Worm (Caenorhabditis elegans): ENCODE results near the gene F44A6.3.

The F44A6.3 gene

DNA sequence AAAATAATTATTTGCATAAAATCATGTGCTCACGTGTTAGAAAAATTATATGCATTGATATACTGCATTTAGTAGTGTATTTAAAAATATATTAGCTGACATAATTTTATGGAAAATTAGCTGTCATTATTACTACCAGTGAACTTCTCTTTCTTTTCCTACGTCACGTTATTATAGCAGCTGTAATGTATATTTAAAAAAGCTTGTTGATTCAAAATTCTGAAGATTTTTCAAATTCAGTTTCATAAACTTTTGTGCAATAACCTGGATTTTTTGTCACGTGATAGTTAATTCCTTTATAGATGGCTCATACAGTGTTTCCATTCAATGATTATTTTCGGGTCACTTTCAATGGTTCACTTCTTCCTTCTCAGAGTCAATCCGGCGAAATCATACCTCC, at the start of gene F44A6.3:
F44A6.3 (plus strand) TSS at position 301 of the 400 bp plus-strand sequence.
- TF ChIP-seq him-1 (tag; optimal IDR thresholded peaks at IDR 0.05) (no peak), W03F9.2 (tag; optimal IDR thresholded peaks at IDR 0.05) (no peak), dao-5 (tag; optimal IDR thresholded peaks at IDR 0.05) (no peak)

DNA sequence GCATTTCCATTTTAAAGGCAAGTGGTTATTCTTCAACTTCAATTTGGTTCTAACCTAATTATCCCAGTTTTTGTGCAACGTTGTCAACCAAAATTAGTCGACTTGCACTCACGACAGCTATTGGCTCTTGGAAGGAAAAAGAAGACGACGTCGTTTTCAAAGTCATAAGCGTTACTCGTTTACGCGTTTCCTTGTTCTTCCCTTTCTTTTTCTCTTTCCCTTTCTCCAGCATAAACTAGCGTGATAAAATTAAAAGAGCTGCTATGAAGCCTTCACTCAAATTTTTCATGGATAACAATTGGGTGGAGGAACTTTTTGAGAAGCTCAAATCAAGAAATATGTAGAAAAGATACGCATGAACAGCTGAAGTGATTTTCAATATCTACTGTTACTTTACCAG, 49.4 kb upstream of the F44A6.3 start:
- TF ChIP-seq W03F9.2 (tag; optimal IDR thresholded peaks at IDR 0.05) (no peak), him-1 (tag; optimal IDR thresholded peaks at IDR 0.05) (no peak), dao-5 (tag; optimal IDR thresholded peaks at IDR 0.05) (no peak)

DNA sequence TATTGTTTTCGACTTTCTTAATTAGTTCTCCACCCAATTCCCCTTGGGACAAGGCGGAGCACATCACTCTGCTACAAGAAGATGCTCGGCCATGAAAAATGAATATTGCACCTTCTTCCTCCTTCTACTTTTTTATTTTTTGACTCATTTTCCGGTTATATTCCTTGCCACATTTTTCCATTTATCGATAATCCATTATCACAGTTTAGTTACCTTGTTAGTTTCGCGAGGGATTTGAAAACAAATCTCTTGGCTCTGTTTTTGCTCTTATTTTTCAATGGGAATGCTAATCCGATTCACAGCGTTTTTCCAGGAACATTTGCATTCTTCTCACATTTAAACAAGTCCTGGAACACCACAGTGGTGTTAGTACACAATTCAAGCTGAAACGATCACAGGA, 45.6 kb upstream of the F44A6.3 start, which contains the start of gene rnp-9:
rnp-9 (plus strand) TSS at position 301 of the 400 bp plus-strand sequence.
- TF ChIP-seq dao-5 (tag; optimal IDR thresholded peaks at IDR 0.05) (no peak), W03F9.2 (tag; optimal IDR thresholded peaks at IDR 0.05) (no peak), him-1 (tag; optimal IDR thresholded peaks at IDR 0.05) (no peak)

DNA sequence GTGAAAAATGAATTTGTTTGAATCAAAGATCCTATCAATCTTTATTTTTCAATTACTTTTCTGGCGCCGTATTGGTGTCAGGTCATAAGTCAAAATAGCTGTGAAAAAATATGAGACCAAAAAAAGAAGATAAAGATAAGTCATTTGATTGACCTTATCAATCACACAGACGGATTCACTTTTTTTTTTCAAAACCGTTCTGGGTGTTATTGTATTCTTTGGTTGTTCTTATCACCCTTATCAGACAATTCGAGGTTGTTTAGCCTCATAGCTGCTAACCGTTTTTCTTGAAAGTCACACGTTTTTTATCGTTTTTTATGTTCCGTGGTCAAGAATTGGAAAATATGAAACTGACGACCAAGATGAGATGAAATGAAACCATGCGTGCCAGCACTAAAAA, 44.0 kb upstream of the F44A6.3 start:
- TF ChIP-seq him-1 (tag; optimal IDR thresholded peaks at IDR 0.05): no peak
- no peak for TF ChIP-seq W03F9.2 (tag; optimal IDR thresholded peaks at IDR 0.05)
- no peak for TF ChIP-seq dao-5 (tag; optimal IDR thresholded peaks at IDR 0.05)

DNA sequence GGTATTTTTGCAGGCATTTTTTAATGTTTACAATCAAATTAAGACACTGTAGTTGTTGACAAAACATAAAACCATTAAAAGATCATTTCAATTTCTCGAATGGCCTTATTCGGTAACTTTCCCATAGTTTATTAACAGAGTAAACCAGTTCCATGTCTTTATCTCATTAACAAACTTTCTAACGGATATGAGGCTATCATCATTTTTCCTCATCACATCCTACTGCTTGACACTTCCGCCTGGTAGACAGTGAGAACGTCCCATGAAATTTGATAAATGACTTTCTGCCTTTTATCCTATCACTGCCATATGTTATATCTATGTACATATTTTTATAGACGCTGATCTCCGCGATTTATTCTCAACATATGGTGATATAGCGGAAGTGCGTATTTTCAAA, 42.0 kb upstream of the F44A6.3 start:
- TF ChIP-seq W03F9.2 (tag; optimal IDR thresholded peaks at IDR 0.05) (no peak), him-1 (tag; optimal IDR thresholded peaks at IDR 0.05) (no peak), dao-5 (tag; optimal IDR thresholded peaks at IDR 0.05) (no peak)

DNA sequence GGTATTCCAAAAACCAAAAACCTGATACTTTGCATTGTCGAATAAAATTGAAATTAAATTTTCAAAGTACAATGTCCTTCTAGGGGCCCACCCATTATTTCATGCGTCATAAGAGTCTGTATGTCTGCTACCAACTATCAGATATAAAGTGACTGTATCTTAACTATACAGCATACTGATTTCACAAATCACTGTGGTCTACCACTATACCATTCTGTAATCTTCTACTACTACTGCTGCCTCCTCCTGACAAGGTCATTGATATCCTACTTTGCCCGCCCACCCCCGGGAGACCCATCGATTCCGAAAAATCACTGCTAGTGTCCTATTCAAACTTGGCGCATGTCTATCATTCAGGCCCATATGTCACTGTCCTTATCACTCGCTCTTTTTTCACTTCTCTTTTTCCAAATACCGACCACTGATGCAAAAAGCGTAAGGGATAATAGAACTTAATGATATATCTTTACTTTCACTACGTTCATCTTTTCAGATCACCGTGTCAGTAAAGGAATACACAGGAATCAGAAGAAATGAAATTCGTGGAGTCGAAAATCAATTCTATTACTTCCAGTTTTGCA, 40.5 kb upstream of the F44A6.3 start, which contains the start of gene C07A4.2:
C07A4.2 (plus strand) TSS at position 195 of the 581 bp plus-strand sequence.
- no peak for TF ChIP-seq him-1 (tag; optimal IDR thresholded peaks at IDR 0.05)
- TF ChIP-seq W03F9.2 (tag; optimal IDR thresholded peaks at IDR 0.05): no peak
- no peak for TF ChIP-seq dao-5 (tag; optimal IDR thresholded peaks at IDR 0.05)

DNA sequence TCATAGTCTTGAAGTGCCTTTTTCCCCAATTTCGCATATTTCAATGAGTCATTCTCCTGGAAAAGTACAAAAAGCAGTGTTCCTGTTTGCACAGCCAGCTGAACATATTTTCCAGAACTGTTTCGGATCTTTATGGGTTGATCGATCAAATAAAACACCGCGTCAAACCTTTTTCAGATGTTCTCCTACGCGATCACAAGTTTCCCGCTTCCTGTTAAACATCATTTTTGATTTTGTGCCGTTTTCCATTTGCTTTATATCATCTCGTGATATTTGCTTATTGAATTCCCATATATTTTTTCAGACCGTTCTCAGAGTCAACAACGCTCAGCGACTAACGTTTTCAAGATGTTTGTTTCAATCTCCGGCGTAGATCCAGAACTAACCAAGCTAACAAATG, 37.9 kb upstream of the F44A6.3 start, which contains the start of gene C07A4.3:
C07A4.3 (plus strand) TSS at position 301 of the 400 bp plus-strand sequence.
- no peak for TF ChIP-seq W03F9.2 (tag; optimal IDR thresholded peaks at IDR 0.05)
- no peak for TF ChIP-seq him-1 (tag; optimal IDR thresholded peaks at IDR 0.05)
- TF ChIP-seq dao-5 (tag; optimal IDR thresholded peaks at IDR 0.05): no peak

DNA sequence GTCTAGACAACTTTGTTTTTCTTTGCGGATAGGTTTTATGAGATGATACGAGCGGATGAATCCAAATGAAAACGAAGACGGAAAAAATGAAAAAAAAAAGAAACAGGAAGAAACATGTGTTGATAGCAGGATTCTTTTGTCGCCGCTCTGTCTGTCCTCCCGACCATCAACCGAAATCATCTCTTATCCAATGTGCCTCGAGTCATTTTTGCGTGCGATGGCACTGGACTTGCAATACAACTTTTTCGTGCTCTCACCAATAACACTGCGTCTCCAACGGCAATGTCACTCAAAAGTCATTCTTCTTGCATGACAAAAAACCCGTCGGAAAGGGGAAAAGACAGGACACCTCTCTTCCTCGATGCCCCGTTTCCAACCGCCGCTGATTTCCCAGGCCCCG, 36.3 kb upstream of the F44A6.3 start, which contains the start of gene ncs-4:
ncs-4 (plus strand) TSS at position 227 of the 400 bp plus-strand sequence.
- no peak for TF ChIP-seq dao-5 (tag; optimal IDR thresholded peaks at IDR 0.05)
- TF ChIP-seq W03F9.2 (tag; optimal IDR thresholded peaks at IDR 0.05): no peak
- no peak for TF ChIP-seq him-1 (tag; optimal IDR thresholded peaks at IDR 0.05)

DNA sequence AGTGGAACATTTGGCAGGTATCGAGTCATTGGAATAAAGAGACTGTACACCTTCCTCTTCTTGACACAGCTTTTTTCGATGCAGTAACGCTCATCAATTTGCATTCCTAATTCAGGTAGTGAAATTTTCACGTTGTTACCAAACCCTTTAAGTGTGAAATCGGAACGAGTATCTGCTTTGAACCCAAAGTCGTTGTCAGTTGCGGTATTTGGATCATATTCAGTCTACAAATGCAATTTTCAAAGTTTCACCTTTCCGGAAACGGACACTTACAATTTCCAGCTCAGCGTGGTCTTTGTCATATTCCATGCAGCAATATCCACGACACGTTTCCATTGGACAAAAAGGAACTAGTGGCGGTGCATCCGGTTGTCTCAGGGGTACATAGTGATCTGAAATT, 30.0 kb upstream of the F44A6.3 start:
- TF ChIP-seq him-1 (tag; optimal IDR thresholded peaks at IDR 0.05) (no peak), W03F9.2 (tag; optimal IDR thresholded peaks at IDR 0.05) (no peak), dao-5 (tag; optimal IDR thresholded peaks at IDR 0.05) (no peak)

DNA sequence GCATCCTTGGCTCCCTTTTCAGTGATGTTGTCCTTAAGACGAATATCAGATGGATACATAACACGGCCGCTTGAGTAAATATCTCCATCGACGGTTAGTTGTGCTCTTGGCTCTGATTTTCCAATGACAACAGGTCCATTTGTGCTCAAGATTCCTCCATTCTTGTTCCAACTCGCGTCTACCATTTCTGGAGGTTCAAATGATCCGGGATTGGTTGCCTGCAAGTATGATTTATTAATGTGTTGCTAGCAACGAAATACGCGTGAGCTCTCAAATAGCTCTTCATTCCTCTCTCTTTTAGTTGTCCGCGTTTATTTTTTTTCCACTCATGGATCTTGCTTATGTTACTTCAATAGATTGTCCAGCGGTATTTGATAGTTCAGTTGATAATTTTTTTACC, 28.9 kb upstream of the F44A6.3 start, which contains the start of gene arrd-28:
arrd-28 (plus strand) TSS at position 301 of the 400 bp plus-strand sequence.
- no peak for TF ChIP-seq W03F9.2 (tag; optimal IDR thresholded peaks at IDR 0.05)
- no peak for TF ChIP-seq dao-5 (tag; optimal IDR thresholded peaks at IDR 0.05)
- no peak for TF ChIP-seq him-1 (tag; optimal IDR thresholded peaks at IDR 0.05)

DNA sequence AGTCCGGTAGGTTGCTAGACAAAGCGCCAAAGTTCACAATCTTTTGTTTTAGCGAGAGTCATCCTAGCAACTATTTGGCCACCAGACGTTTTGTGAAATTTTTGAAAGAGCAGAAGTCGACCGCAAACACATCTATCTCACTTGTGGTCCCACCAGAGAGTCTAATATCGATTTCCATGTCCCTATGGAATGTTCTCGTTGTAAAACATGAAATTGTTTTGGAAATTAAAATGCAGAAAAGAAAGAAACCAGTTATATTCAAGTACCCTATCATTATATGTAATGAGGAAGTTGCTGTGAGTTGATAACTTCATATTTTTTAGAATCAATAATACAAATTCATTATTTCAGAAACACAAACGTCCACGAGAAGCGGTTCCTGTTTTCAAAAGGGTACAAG, 27.9 kb upstream of the F44A6.3 start:
- TF ChIP-seq dao-5 (tag; optimal IDR thresholded peaks at IDR 0.05): no peak
- TF ChIP-seq him-1 (tag; optimal IDR thresholded peaks at IDR 0.05): no peak
- TF ChIP-seq W03F9.2 (tag; optimal IDR thresholded peaks at IDR 0.05): no peak

DNA sequence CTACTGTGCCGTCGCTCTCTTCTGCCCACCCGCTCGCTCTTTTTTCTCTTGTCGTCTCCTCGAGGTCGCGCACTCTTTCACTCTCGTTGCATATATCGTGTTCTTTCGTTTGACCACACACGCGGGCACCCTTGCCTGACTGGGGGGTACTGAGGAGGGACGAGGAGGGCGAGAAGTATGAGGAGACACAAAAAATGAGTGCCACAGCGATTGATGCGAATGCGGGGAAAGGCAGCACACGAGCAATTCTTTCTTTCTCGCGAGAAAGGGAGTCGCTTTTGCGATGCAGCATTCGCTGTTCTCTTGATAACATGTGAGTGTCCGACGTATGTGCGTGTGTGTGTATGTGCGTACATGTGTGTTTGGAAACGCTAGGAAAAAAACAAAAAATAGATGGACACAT, 24.1 kb upstream of the F44A6.3 start:
- TF ChIP-seq W03F9.2 (tag; optimal IDR thresholded peaks at IDR 0.05): peak; percentile 51
- TF ChIP-seq him-1 (tag; optimal IDR thresholded peaks at IDR 0.05): peak; percentile 93
- TF ChIP-seq dao-5 (tag; optimal IDR thresholded peaks at IDR 0.05): no peak

DNA sequence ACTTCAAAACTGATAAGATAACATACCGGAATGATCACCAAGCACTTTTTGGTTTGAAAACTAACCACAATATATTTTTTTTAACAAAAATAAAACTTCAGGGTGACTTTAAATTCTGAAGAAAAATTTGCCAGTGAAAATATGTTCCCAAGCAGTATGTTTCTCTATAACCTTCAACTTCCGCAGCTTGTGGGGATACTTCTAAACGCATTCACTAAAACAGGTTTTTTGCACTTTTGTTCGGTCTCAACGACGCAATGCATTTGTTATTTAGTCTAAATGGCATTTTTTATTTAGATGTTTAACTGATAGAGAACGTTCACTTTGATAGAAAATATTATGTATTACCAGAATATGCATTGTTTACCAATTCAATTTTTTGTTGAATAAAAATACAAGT, 23.3 kb upstream of the F44A6.3 start:
- TF ChIP-seq W03F9.2 (tag; optimal IDR thresholded peaks at IDR 0.05) (no peak), him-1 (tag; optimal IDR thresholded peaks at IDR 0.05) (no peak), dao-5 (tag; optimal IDR thresholded peaks at IDR 0.05) (no peak)

DNA sequence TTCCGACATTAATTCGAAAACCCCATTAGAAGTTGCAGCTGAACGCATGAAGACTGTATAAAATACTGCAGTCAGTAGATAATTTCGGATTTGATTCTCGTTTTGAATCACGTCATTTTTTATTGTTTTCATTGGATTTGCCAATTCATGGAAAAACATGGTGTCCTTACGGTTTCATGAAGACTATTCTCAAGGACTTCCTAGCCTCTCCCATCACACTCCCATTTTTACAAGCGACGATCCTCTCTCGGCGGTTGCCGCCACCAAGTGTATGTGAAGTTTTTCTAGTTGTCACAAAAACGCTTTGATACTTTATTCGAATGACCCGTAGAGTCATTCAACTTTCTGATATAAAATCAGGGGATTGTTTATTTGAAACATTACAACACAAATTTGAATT, 22.8 kb upstream of the F44A6.3 start:
- TF ChIP-seq him-1 (tag; optimal IDR thresholded peaks at IDR 0.05) (no peak), dao-5 (tag; optimal IDR thresholded peaks at IDR 0.05) (no peak)
